Worm (Caenorhabditis elegans): ENCODE data around the gene nspe-1.

DNA sequence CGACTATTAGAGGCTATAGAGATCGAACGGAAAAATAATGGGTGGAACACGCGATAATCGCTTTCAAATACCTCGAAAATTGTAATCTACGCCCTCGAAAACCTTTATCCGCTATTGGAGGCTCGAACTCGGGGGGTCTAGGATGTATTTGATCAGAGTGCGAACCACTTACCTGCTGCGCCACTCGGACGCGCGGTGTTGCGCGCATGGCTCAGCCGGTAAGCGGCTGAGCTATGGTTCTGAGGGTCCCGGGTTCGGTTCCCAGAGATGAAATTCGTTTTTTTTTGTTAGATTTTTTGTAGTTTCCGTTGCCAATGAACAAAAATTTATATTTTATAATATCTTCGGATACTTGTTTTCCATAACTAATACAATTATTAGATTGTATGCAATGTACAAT lies 47.5 kb upstream of the nspe-1 start:
- TF ChIP-seq nhr-28 (tag; optimal IDR thresholded peaks at IDR 0.05) (no peak), mdl-1 (tag; optimal IDR thresholded peaks at IDR 0.05) (no peak), nhr-12 (tag; optimal IDR thresholded peaks at IDR 0.05) (no peak), ztf-11 (tag; optimal IDR thresholded peaks at IDR 0.05) (no peak), egl-27 (tag; optimal IDR thresholded peaks at IDR 0.05) (no peak), pag-3 (tag; optimal IDR thresholded peaks at IDR 0.05; ENCODE audit: borderline replicate concordance, insufficient read depth) (no peak), ama-1 (optimal IDR thresholded peaks at IDR 0.05) (no peak), nhr-11 (tag; optimal IDR thresholded peaks at IDR 0.05) (no peak), unc-62 (GFP tag; optimal IDR thresholded peaks at IDR 0.05) (no peak), tbx-2 (tag; optimal IDR thresholded peaks at IDR 0.05) (no peak), elt-2 (tag; optimal IDR thresholded peaks at IDR 0.05) (no peak), lsy-2 (tag; optimal IDR thresholded peaks at IDR 0.05) (no peak), zag-1 (tag; optimal IDR thresholded peaks at IDR 0.05) (no peak)

All from whole organism, L1 larva.